Worm (Caenorhabditis elegans) whole organism, midembryonic: ENCODE measurements around the gene agl-1.

Source experiments
- flt-1 ChIP-seq: fragments of 200-800 bp; sonication (Bioruptor generic); IDR thresholded peaks from 2 replicates; pipeline ENCODE4 v1.3.6; 2022; ENCODE audit warnings: missing genetic modification characterization, missing compliant biosample characterization
- tab-1 ChIP-seq: fragments of 200-800 bp; sonication (Bioruptor generic); IDR thresholded peaks from 2 replicates; pipeline ENCODE4 v1.3.6; 2022; ENCODE audit warnings: missing genetic modification characterization, missing compliant biosample characterization
- ztf-23 ChIP-seq: fragments of 200-800 bp; sonication (Bioruptor generic); IDR thresholded peaks from 2 replicates; pipeline ENCODE4 v1.3.6; 2022; ENCODE audit warnings: missing genetic modification reagents, missing genetic modification characterization, missing compliant biosample characterization

ce11 chrII:14310729-14311388, 47.1 kb downstream of the agl-1 start, which contains the start of gene ctl-3:
- TF ChIP-seq flt-1 (no peak), ztf-23 (GFP tag; lab: Robert Waterston, UW) (no peak), tab-1 (GFP tag; lab: Robert Waterston, UW) (no peak)
